Fruit fly (Drosophila melanogaster) whole organism, adult: ENCODE results near the gene PRL-1.

ENCODE experiments used
- CG11617 ChIP-seq: fragments of 200-800 bp; sonication (Bioruptor generic); optimal IDR thresholded peaks from 2 replicates; lab custom pipeline; 2017; ENCODE audit warnings: mild to moderate bottlenecking, missing biosample characterization, missing genetic modification reagents, missing genetic modification characterization
- CG12768 ChIP-seq: fragments of 200-800 bp; sonication (Bioruptor generic); optimal IDR thresholded peaks from 2 replicates; lab custom pipeline; 2017; ENCODE audit warnings: missing biosample characterization, missing genetic modification characterization, mild to moderate bottlenecking, moderate library complexity, missing genetic modification reagents
- CG14711 ChIP-seq: fragments of 200-800 bp; sonication (Bioruptor generic); optimal IDR thresholded peaks from 2 replicates; lab custom pipeline; 2018; ENCODE audit warnings: missing biosample characterization, mild to moderate bottlenecking, missing genetic modification characterization, moderate library complexity
- CG1620 ChIP-seq: fragments of 200-800 bp; sonication (Bioruptor generic); optimal IDR thresholded peaks from 2 replicates; lab custom pipeline; 2016; ENCODE audit warnings: missing biosample characterization, missing genetic modification characterization
- CG33017 ChIP-seq: fragments of 200-800 bp; sonication (Bioruptor generic); optimal IDR thresholded peaks from 2 replicates; lab custom pipeline; 2018; ENCODE audit warnings: missing biosample characterization, mild to moderate bottlenecking, missing genetic modification characterization, moderate library complexity
- CG5204 ChIP-seq: fragments of 200-800 bp; sonication (Bioruptor generic); optimal IDR thresholded peaks from 2 replicates; lab custom pipeline; 2016; ENCODE audit warnings: missing biosample characterization, missing genetic modification characterization
- CG7045 ChIP-seq: fragments of 200-800 bp; sonication (Bioruptor generic); optimal IDR thresholded peaks from 2 replicates; lab custom pipeline; 2017; ENCODE audit warnings: missing biosample characterization, mild to moderate bottlenecking, missing genetic modification characterization
- CG7101 ChIP-seq: fragments of 200-800 bp; sonication (Bioruptor generic); optimal IDR thresholded peaks from 2 replicates; lab custom pipeline; 2018; ENCODE audit warnings: missing biosample characterization, mild to moderate bottlenecking, missing genetic modification characterization, moderate library complexity
- Clk ChIP-seq: fragments of 200-800 bp; sonication (Bioruptor generic); optimal IDR thresholded peaks from 2 replicates; lab custom pipeline; 2017; ENCODE audit warnings: missing biosample characterization, missing genetic modification characterization
- Crg-1 ChIP-seq: fragments of 200-800 bp; sonication (Bioruptor generic); optimal IDR thresholded peaks from 2 replicates; lab custom pipeline; 2016; ENCODE audit warnings: missing biosample characterization, missing genetic modification characterization
- Hr96 ChIP-seq: fragments of 200-800 bp; sonication (Bioruptor generic); optimal IDR thresholded peaks from 2 replicates; lab custom pipeline; 2016; ENCODE audit warnings: missing biosample characterization, missing genetic modification characterization
- Mnt ChIP-seq: fragments of 200-800 bp; sonication (Bioruptor generic); optimal IDR thresholded peaks from 2 replicates; lab custom pipeline; 2016; ENCODE audit warnings: missing biosample characterization, mild to moderate bottlenecking, missing genetic modification characterization
- bab1 ChIP-seq: fragments of 200-800 bp; sonication (Bioruptor generic); optimal IDR thresholded peaks from 3 replicates; lab custom pipeline; 2019; ENCODE audit warnings: missing biosample characterization, mild to moderate bottlenecking, missing genetic modification characterization, moderate library complexity
- cic ChIP-seq: fragments of 200-800 bp; sonication (Bioruptor generic); optimal IDR thresholded peaks from 2 replicates; lab custom pipeline; 2017; ENCODE audit warnings: missing biosample characterization, mild to moderate bottlenecking, missing genetic modification characterization, moderate library complexity
- cnc ChIP-seq, 2 experiments: fragments of >200 bp; optimal IDR thresholded peaks; 2 replicates each; lab custom pipeline; 2017
- kay ChIP-seq: fragments of 200-800 bp; sonication (Bioruptor generic); peaks from one replicate; lab custom pipeline; 2016; ENCODE audit warnings: missing biosample characterization, missing genetic modification characterization, borderline replicate concordance
- ovo ChIP-seq: fragments of 200-800 bp; sonication (Bioruptor generic); optimal IDR thresholded peaks from 2 replicates; lab custom pipeline; 2016; ENCODE audit warnings: missing biosample characterization, missing genetic modification characterization
- pad ChIP-seq: fragments of 200-800 bp; sonication (Bioruptor generic); optimal IDR thresholded peaks from 3 replicates; lab custom pipeline; 2017; ENCODE audit warnings: missing biosample characterization, missing genetic modification characterization, mild to moderate bottlenecking, moderate library complexity, missing genetic modification reagents
- tj ChIP-seq: fragments of 200-800 bp; sonication (Bioruptor generic); optimal IDR thresholded peaks from 3 replicates; lab custom pipeline; 2017; ENCODE audit warnings: missing biosample characterization, mild to moderate bottlenecking, missing genetic modification characterization, moderate library complexity
- toe ChIP-seq: fragments of 200-800 bp; sonication (Bioruptor generic); optimal IDR thresholded peaks from 2 replicates; lab custom pipeline; 2016; ENCODE audit warnings: missing biosample characterization, missing genetic modification characterization

PRL-1 gene

dm6 chr2L:16275809-16276178 lies 18.4 kb upstream of the PRL-1 start:
- TF ChIP-seq pad (GFP tag; lab: Kevin White, UChicago), result peak; percentile 15
- TF ChIP-seq cic (GFP tag; lab: Kevin White, UChicago), result no peak
- no peak for TF ChIP-seq CG12768 (GFP tag; lab: Kevin White, UChicago)
- TF ChIP-seq Mnt (GFP tag; lab: Kevin White, UChicago), result no peak
- TF ChIP-seq CG1620, result no peak
- peak; percentile 24 for TF ChIP-seq tj
- peak; percentile 2 for TF ChIP-seq CG14711 (tag; lab: Kevin White, UChicago)
- TF ChIP-seq CG33017 (tag; lab: Kevin White, UChicago), result no peak
- no peak for TF ChIP-seq Hr96 (GFP tag; lab: Kevin White, UChicago)
- TF ChIP-seq bab1, result no peak
- peak; percentile 7 for TF ChIP-seq CG7045 (GFP tag; lab: Kevin White, UChicago)
- no peak for TF ChIP-seq cnc (optimal IDR thresholded peaks at IDR 0.05; lab: Kevin White, UChicago)
- TF ChIP-seq Crg-1 (GFP tag; lab: Kevin White, UChicago), result no peak
- TF ChIP-seq CG11617 (GFP tag; lab: Kevin White, UChicago), result peak; percentile 30
- no peak for TF ChIP-seq ovo
- TF ChIP-seq CG5204 (GFP tag; lab: Kevin White, UChicago), result peak; percentile 31
- peak; percentile 30 for TF ChIP-seq Clk (GFP tag; lab: Kevin White, UChicago)
- TF ChIP-seq toe (GFP tag; lab: Kevin White, UChicago), result no peak
- TF ChIP-seq CG7101 (tag; lab: Kevin White, UChicago), result peak; percentile 26
- TF ChIP-seq kay (GFP tag; lab: Kevin White, UChicago), result no peak

- TF ChIP-seq Crg-1 (GFP tag; lab: Kevin White, UChicago) (no peak), Clk (GFP tag; lab: Kevin White, UChicago) (no peak), CG1620 (no peak), kay (GFP tag; lab: Kevin White, UChicago) (no peak), CG12768 (GFP tag; lab: Kevin White, UChicago) (no peak), bab1 (no peak), cic (GFP tag; lab: Kevin White, UChicago) (no peak), CG11617 (GFP tag; lab: Kevin White, UChicago) (no peak), pad (GFP tag; lab: Kevin White, UChicago) (no peak), CG7045 (GFP tag; lab: Kevin White, UChicago) (no peak), cnc (optimal IDR thresholded peaks at IDR 0.05; lab: Kevin White, UChicago) (no peak), CG14711 (tag; lab: Kevin White, UChicago) (no peak), CG5204 (GFP tag; lab: Kevin White, UChicago) (no peak), CG33017 (tag; lab: Kevin White, UChicago) (no peak), ovo (no peak), CG7101 (tag; lab: Kevin White, UChicago) (no peak), Mnt (GFP tag; lab: Kevin White, UChicago) (no peak), Hr96 (GFP tag; lab: Kevin White, UChicago) (no peak), tj (no peak), toe (GFP tag; lab: Kevin White, UChicago) (no peak)
Measured at dm6 chr2L:16275177-16275808, 17.9 kb upstream of the PRL-1 start.

dm6 chr2L:16274100-16274499 lies 16.7 kb upstream of the PRL-1 start:
- TF ChIP-seq cic (GFP tag; lab: Kevin White, UChicago), result peak; percentile 5
- peak; percentile 14 for TF ChIP-seq pad (GFP tag; lab: Kevin White, UChicago)
- no peak for TF ChIP-seq CG5204 (GFP tag; lab: Kevin White, UChicago)
- TF ChIP-seq ovo, result peak; percentile 24
- TF ChIP-seq tj, result peak; percentile 70

- TF ChIP-seq bab1, result no peak
- TF ChIP-seq tj, result peak; percentile 92
- peak; percentile 1 for TF ChIP-seq CG33017 (tag; lab: Kevin White, UChicago)
- no peak for TF ChIP-seq cnc (optimal IDR thresholded peaks at IDR 0.05; lab: Kevin White, UChicago)
- no peak for TF ChIP-seq CG1620
- TF ChIP-seq CG7045 (GFP tag; lab: Kevin White, UChicago), result no peak
- peak; percentile 53 for TF ChIP-seq kay (GFP tag; lab: Kevin White, UChicago)
- peak; percentile 6 for TF ChIP-seq Mnt (GFP tag; lab: Kevin White, UChicago)
- TF ChIP-seq cic (GFP tag; lab: Kevin White, UChicago), result peak; percentile 31
Measured at dm6 chr2L:16273439-16273838, 16.0 kb upstream of the PRL-1 start.

- TF ChIP-seq Mnt (GFP tag; lab: Kevin White, UChicago), result peak; percentile 33
- TF ChIP-seq Hr96 (GFP tag; lab: Kevin White, UChicago), result no peak
- TF ChIP-seq CG33017 (tag; lab: Kevin White, UChicago), result no peak
- TF ChIP-seq CG1620, result peak; percentile 11
- TF ChIP-seq CG7101 (tag; lab: Kevin White, UChicago), result peak; percentile 60
- TF ChIP-seq cnc (optimal IDR thresholded peaks at IDR 0.05; lab: Kevin White, UChicago), result no peak
- peak; percentile 86 for TF ChIP-seq kay (GFP tag; lab: Kevin White, UChicago)
- TF ChIP-seq toe (GFP tag; lab: Kevin White, UChicago), result peak; percentile 31
- no peak for TF ChIP-seq bab1
- TF ChIP-seq CG14711 (tag; lab: Kevin White, UChicago), result peak; percentile 28
- no peak for TF ChIP-seq CG5204 (GFP tag; lab: Kevin White, UChicago)
- TF ChIP-seq Crg-1 (GFP tag; lab: Kevin White, UChicago), result no peak
- no peak for TF ChIP-seq CG11617 (GFP tag; lab: Kevin White, UChicago)
- TF ChIP-seq tj, result no peak
- TF ChIP-seq ovo, result peak; percentile 56
- peak; percentile 17 for TF ChIP-seq CG12768 (GFP tag; lab: Kevin White, UChicago)
- TF ChIP-seq pad (GFP tag; lab: Kevin White, UChicago), result peak; percentile 8
- peak; percentile 82 for TF ChIP-seq cic (GFP tag; lab: Kevin White, UChicago)
- no peak for TF ChIP-seq Clk (GFP tag; lab: Kevin White, UChicago)
- TF ChIP-seq CG7045 (GFP tag; lab: Kevin White, UChicago), result no peak
Measured at dm6 chr2L:16272730-16273129, 15.3 kb upstream of the PRL-1 start.
